Worm (Caenorhabditis elegans) whole organism, L4/young adult: ENCODE data around the gene grl-3.

Experiments used
- dao-5 ChIP-seq: sonication (generic microtip); optimal IDR thresholded peaks from 2 replicates; lab custom pipeline; 2016; ENCODE audit warnings: missing genotype, missing genetic modification characterization, moderate library complexity, missing compliant biosample characterization
- him-1 ChIP-seq: sonication (generic microtip); optimal IDR thresholded peaks from 2 replicates; lab custom pipeline; 2016; ENCODE audit warnings: missing genotype, missing genetic modification reagents, missing genetic modification characterization, missing compliant biosample characterization

DNA sequence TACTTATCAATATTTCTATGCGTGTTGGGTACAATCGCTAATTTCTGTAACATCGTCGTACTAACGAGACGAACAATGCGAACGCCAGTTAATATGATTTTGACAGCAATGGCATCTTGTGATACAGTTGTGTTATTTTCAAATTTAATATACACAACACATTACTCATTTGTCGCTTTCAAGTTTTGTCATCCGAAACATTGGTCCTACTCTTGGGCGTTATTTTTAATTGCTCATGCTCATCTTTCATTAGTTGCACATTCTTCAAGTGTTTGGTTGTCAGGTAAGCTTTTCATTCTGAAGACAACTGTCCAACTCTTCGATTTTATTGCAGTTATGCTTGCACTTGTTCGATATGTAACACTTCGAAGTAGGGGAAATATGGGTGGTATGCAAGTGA, 27.9 kb downstream of the grl-3 start:
- TF ChIP-seq him-1 (tag; lab: Kevin White, UChicago) (no peak), dao-5 (tag; lab: Kevin White, UChicago) (no peak)
